Fruit fly (Drosophila melanogaster): ENCODE results near the gene twit.

twit gene

DNA sequence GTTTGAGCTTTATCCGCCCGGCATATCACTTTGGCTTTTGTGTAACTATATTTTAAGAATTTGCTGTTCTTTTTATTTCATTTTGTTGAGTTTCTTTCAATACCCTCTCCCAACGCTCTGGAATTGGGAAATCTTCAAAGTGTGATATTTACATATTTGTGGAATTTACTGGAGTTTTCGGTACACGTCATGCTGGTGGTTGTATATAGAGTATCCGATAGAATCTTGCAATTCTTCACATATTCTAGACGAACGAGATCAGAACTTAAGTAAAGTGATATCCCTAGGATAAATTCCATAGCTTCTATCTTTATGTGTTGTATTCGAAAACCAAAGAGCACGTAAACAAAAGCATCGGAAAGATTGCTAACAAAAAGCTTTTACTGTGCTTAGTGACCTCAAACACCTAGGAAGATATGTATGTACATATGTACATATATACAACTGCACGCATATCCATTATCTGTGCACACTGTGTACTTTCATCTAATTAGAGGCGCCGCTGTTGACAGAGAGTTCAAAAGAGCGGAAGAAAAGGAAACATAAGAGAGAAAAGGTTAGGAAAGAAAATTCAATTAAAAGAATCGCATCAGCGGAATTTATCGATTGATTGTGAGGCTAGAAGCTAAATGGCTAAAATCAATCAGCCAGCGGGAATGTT lies 44.4 kb downstream of the twit start (continued):
- TF ChIP-seq jigr1 (GFP tag; IDR thresholded peaks at IDR 0.05), result no peak
- TF ChIP-seq CG7786 (GFP tag; optimal IDR thresholded peaks at IDR 0.05), result no peak
- no peak for TF ChIP-seq CG8290 (GFP tag; optimal IDR thresholded peaks at IDR 0.05)
- TF ChIP-seq CG8290 (tag; optimal IDR thresholded peaks at IDR 0.05), result peak; percentile 25 to 32
- no peak; the same call in 2 of the 3 replicates for TF ChIP-seq otp (GFP tag; IDR thresholded peaks at IDR 0.05)
- peak; percentile 77 for TF ChIP-seq MTF-1 (GFP tag; optimal IDR thresholded peaks at IDR 0.05; ENCODE audit: borderline replicate concordance)
- TF ChIP-seq CG16815 (GFP tag; optimal IDR thresholded peaks at IDR 0.05), result no peak
- TF ChIP-seq Gsc (GFP tag; IDR thresholded peaks at IDR 0.05), result no peak
- peak; percentile 76 for TF ChIP-seq Awh (GFP tag; IDR thresholded peaks at IDR 0.05)
- no peak for TF ChIP-seq tin (GFP tag; optimal IDR thresholded peaks at IDR 0.05)
- no peak for TF ChIP-seq pzg (GFP tag; optimal IDR thresholded peaks at IDR 0.05)
- TF ChIP-seq CG8281 (tag; optimal IDR thresholded peaks at IDR 0.05), result peak; percentile 3
- TF ChIP-seq Mrtf (GFP tag; IDR thresholded peaks at IDR 0.05), result no peak
- no peak for TF ChIP-seq ase (GFP tag; IDR thresholded peaks at IDR 0.05)
- peak; percentile 42 for TF ChIP-seq tap (tag; optimal IDR thresholded peaks at IDR 0.05)
- TF ChIP-seq CG7928 (GFP tag; optimal IDR thresholded peaks at IDR 0.05), result no peak
- TF ChIP-seq lov (optimal IDR thresholded peaks at IDR 0.05), result no peak
- no peak for TF ChIP-seq lov (GFP tag; IDR thresholded peaks at IDR 0.05)
- TF ChIP-seq peb (GFP tag; IDR thresholded peaks at IDR 0.05), result no peak
- peak; percentile 46 for TF ChIP-seq CG8089 (GFP tag; optimal IDR thresholded peaks at IDR 0.05)
- peak; percentile 54 for TF ChIP-seq CG33557 (GFP tag; optimal IDR thresholded peaks at IDR 0.05)
- peak; percentile 65 for TF ChIP-seq CG3407 (GFP tag; optimal IDR thresholded peaks at IDR 0.05)
- TF ChIP-seq CG9727 (GFP tag; optimal IDR thresholded peaks at IDR 0.05), result no peak
- no peak for TF ChIP-seq CG13624 (GFP tag; optimal IDR thresholded peaks at IDR 0.05)
- peak; percentile 62 for TF ChIP-seq CG13424 (tag; optimal IDR thresholded peaks at IDR 0.05)
- peak; percentile 46 for TF ChIP-seq Fer3 (tag; optimal IDR thresholded peaks at IDR 0.05)
- TF ChIP-seq NFAT (GFP tag; IDR thresholded peaks at IDR 0.05), result no peak
- no peak for TF ChIP-seq CG8944 (GFP tag; optimal IDR thresholded peaks at IDR 0.05)
- no peak for TF ChIP-seq Oli (tag; optimal IDR thresholded peaks at IDR 0.05)
- no peak for TF ChIP-seq CG3163 (GFP tag; optimal IDR thresholded peaks at IDR 0.05)
- TF ChIP-seq D (optimal IDR thresholded peaks at IDR 0.05), result no peak
- TF ChIP-seq D (GFP tag; optimal IDR thresholded peaks at IDR 0.05), result peak; percentile 54
- TF ChIP-seq ATbp (GFP tag; optimal IDR thresholded peaks at IDR 0.05), result peak; percentile 92
- peak; percentile 28 for TF ChIP-seq Nf-YB (GFP tag; optimal IDR thresholded peaks at IDR 0.05)
- TF ChIP-seq Hr78 (GFP tag; optimal IDR thresholded peaks at IDR 0.05), result peak in 1 of 2 experiments; percentile 75
- peak; percentile 85 for TF ChIP-seq wek (GFP tag; optimal IDR thresholded peaks at IDR 0.05)
- TF ChIP-seq CG2889 (GFP tag; IDR thresholded peaks at IDR 0.05), result no peak
- no peak for TF ChIP-seq en (GFP tag; optimal IDR thresholded peaks at IDR 0.05)
- TF ChIP-seq CG11560 (tag; IDR thresholded peaks at IDR 0.05), result no peak
- TF ChIP-seq CG17802 (tag; optimal IDR thresholded peaks at IDR 0.05), result no peak
- TF ChIP-seq CG17361 (GFP tag; IDR thresholded peaks at IDR 0.05), result no peak
- peak; percentile 78 for TF ChIP-seq CG17568 (GFP tag; optimal IDR thresholded peaks at IDR 0.05)
- TF ChIP-seq Nf-YA (GFP tag; IDR thresholded peaks at IDR 0.05), result peak; percentile 46; the same call in 1 of the 2 replicates
- TF ChIP-seq H15 (GFP tag; IDR thresholded peaks at IDR 0.05), result no peak
- no peak for TF ChIP-seq CG34376 (GFP tag; optimal IDR thresholded peaks at IDR 0.05)
- no peak for TF ChIP-seq pb (GFP tag; optimal IDR thresholded peaks at IDR 0.05)
- no peak for TF ChIP-seq Ets65A (GFP tag)
- no peak for TF ChIP-seq lbe (GFP tag; optimal IDR thresholded peaks at IDR 0.05)
- TF ChIP-seq CG18262 (tag; optimal IDR thresholded peaks at IDR 0.05), result peak; percentile 35
- peak; percentile 87 for TF ChIP-seq CG15601 (tag; optimal IDR thresholded peaks at IDR 0.05)
- no peak for TF ChIP-seq CG8388 (GFP tag; optimal IDR thresholded peaks at IDR 0.05)

All from whole organism, embryonic.